Worm (Caenorhabditis elegans) whole organism, L1 larva: ENCODE measurements around the gene T28C6.3.

Experiments
- C04F5.9 ChIP-seq: sonication (generic microtip); optimal IDR thresholded peaks from 2 replicates; lab custom pipeline; 2016; ENCODE audit warnings: missing genetic modification characterization, missing compliant biosample characterization
- C16A3.4 ChIP-seq: fragments of 150-350 bp; optimal IDR thresholded peaks from 2 replicates; lab custom pipeline; 2014; ENCODE audit warnings: missing biosample characterization, missing genetic modification characterization
- F16B12.6 ChIP-seq: fragments of 150-350 bp; optimal IDR thresholded peaks from 2 replicates; lab custom pipeline; 2014; ENCODE audit warnings: missing biosample characterization, missing genetic modification characterization
- aly-2 ChIP-seq: fragments of 150-350 bp; optimal IDR thresholded peaks from 2 replicates; lab custom pipeline; 2014; ENCODE audit warnings: missing biosample characterization, missing genetic modification characterization
- blmp-1 ChIP-seq: fragments of 150-350 bp; optimal IDR thresholded peaks from 2 replicates; lab custom pipeline; 2014; ENCODE audit warnings: missing biosample characterization, missing genetic modification characterization
- ceh-88 ChIP-seq: fragments of 200-800 bp; sonication (Bioruptor generic); IDR thresholded peaks from 2 replicates; pipeline ENCODE4 v1.3.6; 2022; ENCODE audit warnings: missing genetic modification characterization, missing compliant biosample characterization
- ces-1 ChIP-seq: fragments of 150-350 bp; optimal IDR thresholded peaks from 2 replicates; lab custom pipeline; 2014; ENCODE audit warnings: missing biosample characterization, missing genetic modification reagents, missing genetic modification characterization
- dpl-1 ChIP-seq, 3 experiments: fragments of 150-350 bp in 2 of 3; sonication (generic microtip) in 1 of 3; optimal IDR thresholded peaks; 2 replicates each; lab custom pipeline; 2014 to 2017; ENCODE audit warnings: missing biosample characterization in 3 of 3, missing genetic modification characterization in 3 of 3, missing genetic modification reagents in 3 of 3
- dsc-1 ChIP-seq: sonication (generic microtip); optimal IDR thresholded peaks from 2 replicates; lab custom pipeline; 2016; ENCODE audit warnings: mild to moderate bottlenecking, missing genetic modification characterization, missing compliant biosample characterization
- efl-1 ChIP-seq, 4 experiments: fragments of 150-350 bp; optimal IDR thresholded peaks in 3 of 4; peaks in 1 of 4; 1 replicate in 1 of 4; 2 replicates in 3 of 4; lab custom pipeline; 2014; ENCODE audit warnings: missing biosample characterization in 2 of 4, missing genetic modification characterization in 2 of 4, missing genetic modification reagents in 2 of 4
- egl-27 ChIP-seq, 2 experiments: fragments of 150-350 bp in 1 of 2; sonication (generic microtip); optimal IDR thresholded peaks; 3 replicates each; lab custom pipeline; 2017 to 2018; ENCODE audit warnings: missing biosample characterization in 2 of 2, missing genetic modification characterization in 2 of 2, missing genetic modification reagents in 2 of 2
- elt-2 ChIP-seq: sonication (generic microtip); optimal IDR thresholded peaks from 2 replicates; lab custom pipeline; 2016; ENCODE audit warnings: missing genetic modification characterization, mild to moderate bottlenecking, inconsistent platforms, missing compliant biosample characterization, missing genetic modification reagents
- elt-3 ChIP-seq, 6 experiments: fragments of 150-350 bp in 1 of 6; sonication (generic microtip); optimal IDR thresholded peaks; 2 replicates each; lab custom pipeline; 2017 to 2018; ENCODE audit warnings: missing biosample characterization in 6 of 6, missing genetic modification characterization in 6 of 6, inconsistent platforms in 1 of 6
- ets-5 ChIP-seq: fragments of 200-800 bp; sonication (Bioruptor generic); IDR thresholded peaks from 2 replicates; pipeline ENCODE4 v1.3.6; 2022; ENCODE audit warnings: missing genetic modification characterization, missing compliant biosample characterization
- fkh-4 ChIP-seq: sonication (generic microtip); optimal IDR thresholded peaks from 2 replicates; lab custom pipeline; 2016; ENCODE audit warnings: missing compliant biosample characterization, missing genetic modification characterization, borderline replicate concordance
- hlh-17 ChIP-seq: fragments of 200-800 bp; sonication (Bioruptor generic); optimal IDR thresholded peaks from 2 replicates; lab custom pipeline; 2018; ENCODE audit warnings: missing genetic modification characterization, mild to moderate bottlenecking, missing compliant biosample characterization, moderate library complexity, borderline replicate concordance
- irx-1 ChIP-seq: sonication (generic microtip); optimal IDR thresholded peaks from 2 replicates; lab custom pipeline; 2016; ENCODE audit warnings: missing genetic modification characterization, missing compliant biosample characterization
- isw-1 ChIP-seq: fragments of 200-800 bp; sonication (Bioruptor generic); IDR thresholded peaks from 2 replicates; pipeline ENCODE4 v1.3.6; 2022; ENCODE audit warnings: missing genetic modification characterization, missing compliant biosample characterization
- lin-14 ChIP-seq: fragments of 200-800 bp; sonication (Bioruptor generic); optimal IDR thresholded peaks from 2 replicates; lab custom pipeline; 2018; ENCODE audit warnings: mild to moderate bottlenecking, missing genetic modification characterization, moderate library complexity, missing compliant biosample characterization
- lin-15B ChIP-seq: fragments of 150-350 bp; sonication (generic microtip); optimal IDR thresholded peaks from 3 replicates; lab custom pipeline; 2014; ENCODE audit warnings: missing biosample characterization, missing genetic modification characterization
- lin-35 ChIP-seq, 2 experiments: fragments of 150-350 bp; optimal IDR thresholded peaks; 2 replicates each; lab custom pipeline; 2014; ENCODE audit warnings: missing biosample characterization in 2 of 2, missing genetic modification characterization in 2 of 2, missing genetic modification reagents in 2 of 2
- mdl-1 ChIP-seq, 2 experiments: fragments of 150-350 bp; optimal IDR thresholded peaks; 2 replicates each; lab custom pipeline; 2014 to 2017; ENCODE audit warnings: missing biosample characterization in 2 of 2, missing genetic modification characterization in 2 of 2, inconsistent platforms in 1 of 2
- mep-1 ChIP-seq: fragments of 150-350 bp; optimal IDR thresholded peaks from 2 replicates; lab custom pipeline; 2014; ENCODE audit warnings: missing biosample characterization, missing genetic modification characterization
- nhr-12 ChIP-seq: sonication (generic microtip); optimal IDR thresholded peaks from 2 replicates; lab custom pipeline; 2017; ENCODE audit warnings: missing biosample characterization, missing genetic modification characterization
- nhr-19 ChIP-seq: fragments of 200-800 bp; sonication (Bioruptor generic); conservative IDR thresholded peaks from 2 replicates; pipeline ENCODE4 v1.3.6; 2022; ENCODE audit warnings: missing genetic modification characterization, missing compliant biosample characterization
- nhr-20 ChIP-seq: sonication (generic microtip); optimal IDR thresholded peaks from 2 replicates; lab custom pipeline; 2016; ENCODE audit warnings: mild to moderate bottlenecking, missing genetic modification characterization, missing compliant biosample characterization
- nhr-71 ChIP-seq: sonication (generic microtip); optimal IDR thresholded peaks from 2 replicates; lab custom pipeline; 2016; ENCODE audit warnings: mild to moderate bottlenecking, missing genetic modification characterization, moderate library complexity, missing compliant biosample characterization
- nhr-77 ChIP-seq: fragments of 150-350 bp; optimal IDR thresholded peaks from 2 replicates; lab custom pipeline; 2014; ENCODE audit warnings: missing biosample characterization, missing genetic modification characterization
- nhr-84 ChIP-seq: sonication (generic microtip); optimal IDR thresholded peaks from 2 replicates; lab custom pipeline; 2017; ENCODE audit warnings: missing biosample characterization, missing genetic modification characterization
- nhr-85 ChIP-seq: sonication (generic microtip); peaks from one replicate; lab custom pipeline; 2016; ENCODE audit warnings: missing genetic modification characterization, inconsistent platforms, missing compliant biosample characterization
- nhr-90 ChIP-seq: sonication (generic microtip); optimal IDR thresholded peaks from 2 replicates; lab custom pipeline; 2016; ENCODE audit warnings: mild to moderate bottlenecking, missing genetic modification characterization, missing compliant biosample characterization; ENCODE audit not compliant: poor library complexity
- pax-3 ChIP-seq: fragments of 200-800 bp; sonication (Bioruptor generic); optimal IDR thresholded peaks from 2 replicates; lab custom pipeline; 2018; ENCODE audit warnings: mild to moderate bottlenecking, missing genetic modification characterization, moderate library complexity, missing compliant biosample characterization
- rnt-1 ChIP-seq: sonication (generic microtip); optimal IDR thresholded peaks from 2 replicates; lab custom pipeline; 2016; ENCODE audit warnings: mild to moderate bottlenecking, missing genetic modification characterization, moderate library complexity, missing compliant biosample characterization
- snu-23 ChIP-seq: sonication (generic microtip); optimal IDR thresholded peaks from 2 replicates; lab custom pipeline; 2016; ENCODE audit warnings: missing genetic modification characterization, missing compliant biosample characterization
- swsn-7 ChIP-seq: sonication (generic microtip); optimal IDR thresholded peaks from 2 replicates; lab custom pipeline; 2016; ENCODE audit warnings: missing genetic modification characterization, missing compliant biosample characterization
- tbx-2 ChIP-seq: sonication (generic microtip); optimal IDR thresholded peaks from 2 replicates; lab custom pipeline; 2016; ENCODE audit warnings: missing genetic modification characterization, missing compliant biosample characterization
- unc-62 ChIP-seq: fragments of 150-350 bp; optimal IDR thresholded peaks from 2 replicates; lab custom pipeline; 2014; ENCODE audit warnings: missing biosample characterization, missing genetic modification reagents, missing genetic modification characterization
- xbp-1 ChIP-seq: sonication (generic microtip); optimal IDR thresholded peaks from 2 replicates; lab custom pipeline; 2016; ENCODE audit warnings: missing genetic modification characterization, missing compliant biosample characterization
- ztf-11 ChIP-seq, 2 experiments: sonication (generic microtip); optimal IDR thresholded peaks; 2 replicates each; lab custom pipeline; 2016 to 2017; ENCODE audit warnings: missing genetic modification characterization in 2 of 2, missing biosample characterization in 1 of 2, missing compliant biosample characterization in 1 of 2

The T28C6.3 gene

DNA sequence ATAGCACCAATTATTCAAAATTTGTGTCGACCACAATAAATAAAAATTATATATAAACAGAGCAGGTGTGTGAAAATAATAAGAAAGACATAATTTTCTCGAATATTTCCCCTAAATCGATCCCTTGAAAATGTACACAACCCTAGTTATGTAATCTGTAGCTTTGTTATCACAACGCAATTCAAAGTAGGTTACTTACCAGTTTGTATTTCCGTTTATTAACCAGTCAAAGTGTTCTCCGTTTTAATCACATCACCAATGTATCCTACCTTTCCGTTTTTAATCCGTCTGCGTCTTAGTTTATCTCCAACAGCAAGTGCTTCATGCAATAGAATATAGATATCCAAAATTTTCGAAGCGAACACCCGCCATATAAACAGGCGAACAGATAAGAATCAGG lies 33.2 kb downstream of the T28C6.3 start:
- TF ChIP-seq aly-2 (tag; lab: Kevin White, UChicago) = no peak
- no peak for TF ChIP-seq fkh-4 (tag; lab: Kevin White, UChicago)
- TF ChIP-seq C04F5.9 (tag; lab: Kevin White, UChicago) = no peak
- TF ChIP-seq nhr-71 (tag; lab: Kevin White, UChicago) = no peak
- no peak for TF ChIP-seq F16B12.6 (tag; lab: Kevin White, UChicago)
- no peak for TF ChIP-seq nhr-84 (tag; lab: Kevin White, UChicago)
- no peak for TF ChIP-seq efl-1 (optimal IDR thresholded peaks at IDR 0.05; lab: Kevin White, UChicago)
- peak in 1 of 2 experiments; percentile 73 for TF ChIP-seq efl-1 (GFP tag; optimal IDR thresholded peaks at IDR 0.05 in 1 of 2; lab: Kevin White, UChicago)
- no peak for TF ChIP-seq mep-1
- TF ChIP-seq lin-14 (GFP tag; lab: Kevin White, UChicago) = no peak

DNA sequence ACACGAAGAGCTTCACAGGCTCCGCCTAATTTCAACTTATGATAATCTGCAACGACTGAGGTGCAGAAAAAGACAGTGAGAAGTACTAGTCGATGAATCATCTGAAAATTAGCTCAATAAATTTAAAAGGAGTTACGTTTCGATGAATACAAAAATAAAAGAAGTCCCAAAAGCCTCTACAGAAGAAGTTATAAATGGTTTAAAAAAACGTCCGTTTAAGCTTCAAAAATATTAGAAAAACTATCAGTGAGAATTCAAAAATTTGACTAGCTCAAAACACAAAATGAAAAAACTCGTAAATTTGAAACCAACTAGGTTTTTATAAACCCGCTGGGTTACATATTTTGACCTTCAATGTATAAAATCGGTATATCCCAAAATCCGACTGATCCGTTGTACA lies 35.8 kb downstream of the T28C6.3 start, which contains the start of gene T11B7.5:
Gene T11B7.5 (minus strand): TSS at position 101 of the 400 bp plus-strand sequence.
- TF ChIP-seq snu-23 (GFP tag; lab: Kevin White, UChicago) (no peak), ceh-88 (GFP tag; lab: Robert Waterston, UW) (no peak), dsc-1 (tag; lab: Kevin White, UChicago) (no peak), hlh-17 (no peak), nhr-90 (tag; lab: Kevin White, UChicago) (no peak), irx-1 (tag; lab: Kevin White, UChicago) (no peak), C04F5.9 (tag; lab: Kevin White, UChicago) (no peak), pax-3 (tag; lab: Kevin White, UChicago) (no peak), ets-5 (GFP tag; lab: Robert Waterston, UW) (no peak), isw-1 (no peak)

DNA sequence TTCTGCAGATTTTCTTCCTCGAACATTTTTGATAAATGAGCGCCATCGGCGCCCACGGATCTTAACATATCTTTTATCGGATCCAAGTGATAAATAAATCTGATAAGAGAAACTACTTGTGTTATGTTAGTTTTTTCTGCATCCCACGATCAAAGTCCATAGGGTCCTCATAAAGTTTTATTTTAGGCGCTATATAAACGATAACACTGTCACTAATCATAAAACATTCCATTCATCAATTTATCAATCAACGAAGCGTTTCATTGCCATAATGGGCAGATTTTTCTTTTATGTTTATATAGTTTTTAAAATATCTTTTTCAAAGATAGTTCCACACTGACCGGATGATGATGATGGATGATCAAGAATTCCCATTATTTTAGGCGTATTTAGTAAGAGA lies 44.5 kb downstream of the T28C6.3 start:
- TF ChIP-seq nhr-71 (tag; lab: Kevin White, UChicago) (peak; percentile 62), lin-14 (GFP tag; lab: Kevin White, UChicago) (peak; percentile 46), blmp-1 (tag; lab: Kevin White, UChicago) (peak; percentile 38), snu-23 (GFP tag; lab: Kevin White, UChicago) (peak; percentile 28), ztf-11 (tag; optimal IDR thresholded peaks at IDR 0.05; lab: Kevin White, UChicago) (no peak), lin-15B (tag; lab: Kevin White, UChicago) (no peak), efl-1 (optimal IDR thresholded peaks at IDR 0.05; lab: Kevin White, UChicago) (no peak), efl-1 (GFP tag; optimal IDR thresholded peaks at IDR 0.05 in 1 of 2; lab: Kevin White, UChicago) (peak in 1 of 2 experiments; percentile 71), fkh-4 (tag; lab: Kevin White, UChicago) (no peak), nhr-19 (0 out of 2 replicates have a peak, but pooled peaks have one; percentile 14), nhr-85 (tag; lab: Kevin White, UChicago) (peak; percentile 85), xbp-1 (tag; lab: Kevin White, UChicago) (no peak), lin-35 (GFP tag; optimal IDR thresholded peaks at IDR 0.05; lab: Kevin White, UChicago) (peak in 1 of 2 experiments; percentile 33), nhr-20 (tag; lab: Kevin White, UChicago) (peak; percentile 12), elt-3 (tag; optimal IDR thresholded peaks at IDR 0.05; lab: Kevin White, UChicago) (peak in 3 of 6 experiments; percentile 22 to 76 (median 71)), nhr-90 (tag; lab: Kevin White, UChicago) (peak; percentile 61)
- TF ChIP-seq, all 84 proteins: peak for 11

DNA sequence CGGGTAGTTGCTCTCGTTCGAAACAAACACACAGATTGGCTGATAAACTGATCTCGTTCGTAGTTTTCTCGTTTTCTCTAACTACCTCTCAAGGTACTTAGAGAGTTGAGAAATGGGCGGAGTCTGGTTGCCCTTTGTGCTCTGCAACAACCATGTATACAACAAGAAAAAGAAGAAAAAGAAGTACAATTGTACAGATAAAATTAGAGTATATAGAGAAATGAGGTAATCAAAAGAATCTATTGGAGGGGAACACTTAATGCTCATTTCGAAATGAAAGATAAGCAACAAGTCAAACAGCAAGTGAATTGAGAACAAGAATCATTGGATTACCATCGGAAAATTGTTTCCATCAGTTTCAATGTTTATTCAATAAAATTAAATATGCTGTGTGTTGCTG lies 45.2 kb downstream of the T28C6.3 start, which contains the start of gene C09G9.1:
Gene C09G9.1 (minus strand): TSS at position 143 of the 400 bp plus-strand sequence.
- TF ChIP-seq nhr-77 (tag; lab: Kevin White, UChicago) (peak; percentile 11), ces-1 (GFP tag; lab: Kevin White, UChicago) (no peak)

DNA sequence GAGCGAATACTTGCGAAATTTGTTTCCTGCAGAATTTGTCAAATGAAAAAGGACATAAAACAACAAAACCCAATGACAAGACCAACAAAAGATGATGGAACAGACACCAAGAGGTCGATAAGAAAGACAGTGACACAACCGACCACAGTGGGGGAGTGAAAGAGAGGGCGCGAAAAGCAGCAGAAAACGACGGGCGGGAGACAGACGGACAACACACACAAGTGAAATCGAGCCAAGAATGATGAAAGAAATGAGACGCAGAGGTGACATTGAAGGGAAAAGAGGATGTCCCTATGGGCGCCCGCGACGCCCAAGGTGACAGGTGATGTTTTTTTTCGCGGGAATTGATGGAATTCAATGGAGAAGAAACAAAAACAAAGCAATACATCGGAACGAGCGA lies 46.0 kb downstream of the T28C6.3 start:
- TF ChIP-seq nhr-90 (tag; lab: Kevin White, UChicago) (peak; percentile 57), efl-1 (optimal IDR thresholded peaks at IDR 0.05; lab: Kevin White, UChicago) (peak; percentile 59 to 68), efl-1 (GFP tag; optimal IDR thresholded peaks at IDR 0.05 in 1 of 2; lab: Kevin White, UChicago) (peak; percentile 47 to 97), nhr-12 (no peak), egl-27 (tag; optimal IDR thresholded peaks at IDR 0.05; lab: Kevin White, UChicago) (peak in 1 of 2 experiments; percentile 14), mep-1 (peak; percentile 77), mdl-1 (tag; optimal IDR thresholded peaks at IDR 0.05; lab: Kevin White, UChicago) (peak in 1 of 2 experiments; percentile 46), unc-62 (no peak), elt-3 (tag; optimal IDR thresholded peaks at IDR 0.05; lab: Kevin White, UChicago) (peak in 1 of 6 experiments; percentile 58), blmp-1 (tag; lab: Kevin White, UChicago) (peak; percentile 98), rnt-1 (peak; percentile 73), C04F5.9 (tag; lab: Kevin White, UChicago) (no peak), lin-14 (GFP tag; lab: Kevin White, UChicago) (peak; percentile 97), elt-2 (tag; lab: Kevin White, UChicago) (peak; percentile 39), dpl-1 (GFP tag; optimal IDR thresholded peaks at IDR 0.05; lab: Kevin White, UChicago) (peak; percentile 51 to 64 (median 56)), nhr-85 (tag; lab: Kevin White, UChicago) (peak; percentile 78), nhr-71 (tag; lab: Kevin White, UChicago) (peak; percentile 74), swsn-7 (tag; lab: Kevin White, UChicago) (peak; percentile 36), snu-23 (GFP tag; lab: Kevin White, UChicago) (peak; percentile 67), pax-3 (tag; lab: Kevin White, UChicago) (no peak), nhr-77 (tag; lab: Kevin White, UChicago) (peak; percentile 34), tbx-2 (tag; lab: Kevin White, UChicago) (peak; percentile 38), C16A3.4 (tag; lab: Kevin White, UChicago) (peak; percentile 31)
